Worm (Caenorhabditis elegans): Measurements from ENCODE around the gene F14H12.6.

The F14H12.6 gene

DNA sequence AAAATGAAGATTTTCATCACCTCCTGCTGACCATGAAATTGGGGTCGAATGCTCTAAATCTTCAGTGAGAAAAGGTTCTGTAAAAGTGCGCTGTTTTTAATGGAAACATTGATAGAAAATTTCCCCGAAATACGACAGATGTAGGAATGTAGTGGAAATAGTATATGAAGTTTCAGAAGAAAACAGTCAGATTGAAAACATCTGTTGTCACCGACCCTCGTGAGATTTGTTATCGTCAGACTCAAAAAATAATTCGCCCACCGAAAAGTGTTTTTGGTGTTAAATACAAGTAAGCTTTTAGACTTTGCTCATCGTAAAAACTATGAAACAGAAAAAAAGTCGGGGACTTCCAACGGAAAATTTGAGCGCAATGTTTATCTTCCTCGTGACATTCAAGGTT, 7.5 kb upstream of the F14H12.6 start, which contains the start of gene F14H12.8:
F14H12.8 (minus strand) TSS at position 101 of the 400 bp plus-strand sequence.
- no peak for TF ChIP-seq snpc-1.1 (tag; optimal IDR thresholded peaks at IDR 0.05; ENCODE audit: insufficient read depth)
- TF ChIP-seq lsl-1 (GFP tag; optimal IDR thresholded peaks at IDR 0.05): no peak
- TF ChIP-seq bed-1 (GFP tag; IDR thresholded peaks at IDR 0.05): no peak
- no peak for TF ChIP-seq nhr-27 (tag; optimal IDR thresholded peaks at IDR 0.05)
- TF ChIP-seq ztf-18 (tag; optimal IDR thresholded peaks at IDR 0.05): no peak
- no peak for TF ChIP-seq ceh-40 (GFP tag; IDR thresholded peaks at IDR 0.05)
- TF ChIP-seq madf-6 (GFP tag; IDR thresholded peaks at IDR 0.05): no peak
- no peak for TF ChIP-seq pbrm-1 (GFP tag; IDR thresholded peaks at IDR 0.05)
- TF ChIP-seq aptf-2 (GFP tag; conservative IDR thresholded peaks at IDR 0.05): no peak
- TF ChIP-seq ccch-3 (GFP tag; optimal IDR thresholded peaks at IDR 0.05): no peak
- no peak for TF ChIP-seq F52B5.7 (tag; optimal IDR thresholded peaks at IDR 0.05)
- TF ChIP-seq lsy-27 (tag; optimal IDR thresholded peaks at IDR 0.05; ENCODE audit: borderline replicate concordance, insufficient read depth): no peak
- TF ChIP-seq tbx-9 (tag; optimal IDR thresholded peaks at IDR 0.05; ENCODE audit: borderline replicate concordance): no peak
- TF ChIP-seq ZK185.1 (tag; optimal IDR thresholded peaks at IDR 0.05; ENCODE audit: poor library complexity, severe bottlenecking): no peak
- no peak for TF ChIP-seq ztf-28 (GFP tag; IDR thresholded peaks at IDR 0.05)
- TF ChIP-seq chd-7 (tag; optimal IDR thresholded peaks at IDR 0.05): no peak
- TF ChIP-seq F23B12.7 (tag; optimal IDR thresholded peaks at IDR 0.05; ENCODE audit: insufficient read depth): no peak
- no peak for TF ChIP-seq lin-26 (GFP tag; IDR thresholded peaks at IDR 0.05)
- no peak for TF ChIP-seq sdz-38 (tag; optimal IDR thresholded peaks at IDR 0.05)
- no peak for TF ChIP-seq tbp1 (GFP tag; optimal IDR thresholded peaks at IDR 0.05)

DNA sequence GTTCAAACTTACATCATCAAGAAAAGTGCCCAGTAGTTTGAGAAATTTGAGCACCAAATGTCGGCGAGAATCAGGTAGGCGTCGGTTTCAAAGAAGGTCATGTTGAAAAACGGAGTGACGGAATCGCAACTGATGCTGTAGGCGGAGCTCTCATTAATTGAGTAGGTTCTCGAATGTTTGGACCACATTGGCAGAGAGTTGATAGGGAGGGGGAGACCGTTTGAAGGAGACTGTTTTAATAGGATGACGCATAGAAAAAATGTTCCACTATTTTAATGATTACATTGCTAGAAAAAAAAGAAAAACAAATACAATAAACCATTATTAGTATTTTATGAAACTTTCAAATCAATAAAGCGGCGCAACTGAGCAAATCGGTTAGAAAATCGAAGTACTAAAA, 5.8 kb upstream of the F14H12.6 start, which contains the start of gene F14H12.17:
F14H12.17 (minus strand) TSS at position 101 of the 400 bp plus-strand sequence.
- TF ChIP-seq repo-1 (tag; optimal IDR thresholded peaks at IDR 0.05) (no peak), hlh-26 (GFP tag; conservative IDR thresholded peaks at IDR 0.05) (no peak), tbx-9 (tag; optimal IDR thresholded peaks at IDR 0.05; ENCODE audit: borderline replicate concordance) (no peak), him-1 (tag; optimal IDR thresholded peaks at IDR 0.05) (no peak), ekl-4 (GFP tag; IDR thresholded peaks at IDR 0.05) (no peak), gei-17 (GFP tag; optimal IDR thresholded peaks at IDR 0.05) (no peak), lag-1 (GFP tag; IDR thresholded peaks at IDR 0.05) (no peak), F33H1.4 (GFP tag; IDR thresholded peaks at IDR 0.05) (no peak), ztf-22 (GFP tag; optimal IDR thresholded peaks at IDR 0.05) (no peak), attf-5 (GFP tag; optimal IDR thresholded peaks at IDR 0.05) (no peak)

DNA sequence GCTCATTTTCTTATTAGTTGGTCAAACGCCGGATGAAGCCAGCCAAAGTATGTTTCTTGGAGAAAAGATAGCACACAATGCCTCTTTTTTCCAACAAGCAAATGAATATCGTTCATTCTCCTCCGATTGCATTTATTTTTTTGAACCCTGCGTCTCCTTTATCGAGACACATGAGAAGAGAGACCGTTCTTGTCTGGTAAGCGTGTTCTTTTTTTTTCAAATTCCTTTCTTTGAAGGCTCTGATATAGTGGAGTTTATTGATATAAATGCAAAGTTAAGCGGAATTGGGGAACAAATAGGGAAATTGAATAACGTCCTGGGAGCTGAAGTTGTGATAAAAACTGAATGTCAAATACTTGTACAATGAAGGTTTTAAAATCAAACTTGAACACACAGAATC, 5.2 kb upstream of the F14H12.6 start, which contains the start of gene F14H12.7:
F14H12.7 (minus strand) TSS at position 101 of the 400 bp plus-strand sequence.
- TF ChIP-seq F23B12.7 (tag; optimal IDR thresholded peaks at IDR 0.05; ENCODE audit: insufficient read depth) (no peak), nhr-27 (tag; optimal IDR thresholded peaks at IDR 0.05) (no peak), pbrm-1 (GFP tag; IDR thresholded peaks at IDR 0.05) (no peak), lsl-1 (GFP tag; optimal IDR thresholded peaks at IDR 0.05) (no peak), gei-17 (GFP tag; optimal IDR thresholded peaks at IDR 0.05) (no peak), F39B2.1 (GFP tag; IDR thresholded peaks at IDR 0.05) (no peak), K11D2.4 (GFP tag; IDR thresholded peaks at IDR 0.05) (no peak), bed-2 (GFP tag; IDR thresholded peaks at IDR 0.05) (no peak), attf-3 (GFP tag; conservative IDR thresholded peaks at IDR 0.05) (no peak), ztf-25 (GFP tag; IDR thresholded peaks at IDR 0.05) (no peak), hrde-1 (tag; optimal IDR thresholded peaks at IDR 0.05; ENCODE audit: borderline replicate concordance) (no peak), F57C9.4 (tag; optimal IDR thresholded peaks at IDR 0.05) (no peak)
